Fruit fly (Drosophila melanogaster) whole organism, adult: ENCODE data around the gene LManIII.

Source experiments
- CG14711 ChIP-seq: fragments of 200-800 bp; sonication (Bioruptor generic); optimal IDR thresholded peaks from 2 replicates; lab custom pipeline; 2018; ENCODE audit warnings: missing biosample characterization, mild to moderate bottlenecking, missing genetic modification characterization, moderate library complexity
- CG5204 ChIP-seq: fragments of 200-800 bp; sonication (Bioruptor generic); optimal IDR thresholded peaks from 2 replicates; lab custom pipeline; 2016; ENCODE audit warnings: missing biosample characterization, missing genetic modification characterization
- CG7045 ChIP-seq: fragments of 200-800 bp; sonication (Bioruptor generic); optimal IDR thresholded peaks from 2 replicates; lab custom pipeline; 2017; ENCODE audit warnings: missing biosample characterization, mild to moderate bottlenecking, missing genetic modification characterization
- CG7101 ChIP-seq: fragments of 200-800 bp; sonication (Bioruptor generic); optimal IDR thresholded peaks from 2 replicates; lab custom pipeline; 2018; ENCODE audit warnings: missing biosample characterization, mild to moderate bottlenecking, missing genetic modification characterization, moderate library complexity
- kay ChIP-seq: fragments of 200-800 bp; sonication (Bioruptor generic); peaks from one replicate; lab custom pipeline; 2016; ENCODE audit warnings: missing biosample characterization, missing genetic modification characterization, borderline replicate concordance
- ovo ChIP-seq: fragments of 200-800 bp; sonication (Bioruptor generic); optimal IDR thresholded peaks from 2 replicates; lab custom pipeline; 2016; ENCODE audit warnings: missing biosample characterization, missing genetic modification characterization
- pad ChIP-seq: fragments of 200-800 bp; sonication (Bioruptor generic); optimal IDR thresholded peaks from 3 replicates; lab custom pipeline; 2017; ENCODE audit warnings: missing biosample characterization, missing genetic modification characterization, mild to moderate bottlenecking, moderate library complexity, missing genetic modification reagents
- toe ChIP-seq: fragments of 200-800 bp; sonication (Bioruptor generic); optimal IDR thresholded peaks from 2 replicates; lab custom pipeline; 2016; ENCODE audit warnings: missing biosample characterization, missing genetic modification characterization

Gene LManIII

dm6 chr2L:8716383-8716782 is 52.1 kb downstream of the LManIII start:
- TF ChIP-seq CG7101 (tag; lab: Kevin White, UChicago) (no peak), toe (GFP tag; lab: Kevin White, UChicago) (no peak), CG5204 (GFP tag; lab: Kevin White, UChicago) (no peak), CG14711 (tag; lab: Kevin White, UChicago) (no peak), kay (GFP tag; lab: Kevin White, UChicago) (no peak)

- TF ChIP-seq pad, result no peak
- TF ChIP-seq kay (GFP tag; lab: Kevin White, UChicago), result peak; percentile 25
- no peak for TF ChIP-seq CG7045
- TF ChIP-seq ovo, result no peak
Measured at dm6 chr2L:8715454-8715853, 53.1 kb downstream of the LManIII start.
